Fruit fly (Drosophila melanogaster): ENCODE data around the gene CG9109.

Gene CG9109

dm6 chr2L:5980862-5981432 lies 53.3 kb downstream of the CG9109 start, which contains the start of gene chic (continued):
- peak; percentile 37 for TF ChIP-seq CG13424 (tag; optimal IDR thresholded peaks at IDR 0.05)
- no peak for TF ChIP-seq CG2202 (tag; optimal IDR thresholded peaks at IDR 0.05)
- peak; percentile 28 for TF ChIP-seq CG8478 (optimal IDR thresholded peaks at IDR 0.05)
- no peak for TF ChIP-seq croc (GFP tag; conservative IDR thresholded peaks at IDR 0.05)
- no peak for TF ChIP-seq ash1 (GFP tag; optimal IDR thresholded peaks at IDR 0.05)
- TF ChIP-seq gem (tag; optimal IDR thresholded peaks at IDR 0.05): peak; percentile 29
- peak; percentile 45 for TF ChIP-seq Dp (GFP tag; optimal IDR thresholded peaks at IDR 0.05)
- TF ChIP-seq nerfin-2 (GFP tag; IDR thresholded peaks at IDR 0.05; ENCODE audit: partially characterized antibody): no peak
- no peak for TF ChIP-seq pb (GFP tag; optimal IDR thresholded peaks at IDR 0.05)
- no peak for TF ChIP-seq CG11085 (GFP tag; IDR thresholded peaks at IDR 0.05)
- no peak for TF ChIP-seq vnd (GFP tag; IDR thresholded peaks at IDR 0.05; ENCODE audit: partially characterized antibody)
- no peak for TF ChIP-seq CG11695 (GFP tag; IDR thresholded peaks at IDR 0.05)
- no peak for TF ChIP-seq sim (GFP tag; IDR thresholded peaks at IDR 0.05)
- TF ChIP-seq CG3163 (GFP tag; optimal IDR thresholded peaks at IDR 0.05): peak; percentile 22
- peak; percentile 12 for TF ChIP-seq dmrt99B (tag; optimal IDR thresholded peaks at IDR 0.05)
- TF ChIP-seq Hand (GFP tag; optimal IDR thresholded peaks at IDR 0.05): peak; percentile 18
- peak; percentile 16 for TF ChIP-seq CG18599 (GFP tag; optimal IDR thresholded peaks at IDR 0.05)
- TF ChIP-seq CG4820 (GFP tag; optimal IDR thresholded peaks at IDR 0.05): peak; percentile 5
- no peak for TF ChIP-seq CG18619 (GFP tag; optimal IDR thresholded peaks at IDR 0.05)
- peak; percentile 38 for TF ChIP-seq HmgD (GFP tag; optimal IDR thresholded peaks at IDR 0.05)
- peak; percentile 21 for TF ChIP-seq mam (GFP tag; optimal IDR thresholded peaks at IDR 0.05)
- TF ChIP-seq CG16779 (GFP tag; IDR thresholded peaks at IDR 0.05): no peak
- TF ChIP-seq chif (GFP tag; optimal IDR thresholded peaks at IDR 0.05): no peak
- TF ChIP-seq Atf3 (GFP tag; optimal IDR thresholded peaks at IDR 0.05): no peak
- no peak for TF ChIP-seq knrl (GFP tag; IDR thresholded peaks at IDR 0.05; ENCODE audit: partially characterized antibody)
- TF ChIP-seq Stat92E (GFP tag; optimal IDR thresholded peaks at IDR 0.05): peak in 1 of 3 experiments; percentile 93
- no peak for TF ChIP-seq CG9876 (GFP tag; optimal IDR thresholded peaks at IDR 0.05)
- TF ChIP-seq Ptx1 (GFP tag; IDR thresholded peaks at IDR 0.05): no peak
- no peak for TF ChIP-seq row (GFP tag; IDR thresholded peaks at IDR 0.05)
- no peak for TF ChIP-seq CG31365 (tag; optimal IDR thresholded peaks at IDR 0.05)
- TF ChIP-seq CG7786 (GFP tag; optimal IDR thresholded peaks at IDR 0.05): peak; percentile 34
- no peak for TF ChIP-seq CG8944 (GFP tag; optimal IDR thresholded peaks at IDR 0.05)
- peak; percentile 94 for TF ChIP-seq Ets65A (GFP tag)
- no peak for TF ChIP-seq tio (GFP tag; optimal IDR thresholded peaks at IDR 0.05)
- TF ChIP-seq CG11398 (GFP tag; optimal IDR thresholded peaks at IDR 0.05): peak; percentile 7
- peak; percentile 48 for TF ChIP-seq HmgZ (tag; optimal IDR thresholded peaks at IDR 0.05)
- TF ChIP-seq sens (GFP tag): peak; percentile 64
- TF ChIP-seq Dek (tag; optimal IDR thresholded peaks at IDR 0.05): no peak
- no peak for TF ChIP-seq CG10959 (GFP tag; IDR thresholded peaks at IDR 0.05)
- TF ChIP-seq NC2β (GFP tag; optimal IDR thresholded peaks at IDR 0.05): peak; percentile 18
- TF ChIP-seq CG33557 (GFP tag; optimal IDR thresholded peaks at IDR 0.05): no peak
- TF ChIP-seq zfh2 (GFP tag; optimal IDR thresholded peaks at IDR 0.05): peak; percentile 36
- TF ChIP-seq CG6272 (GFP tag; IDR thresholded peaks at IDR 0.05): 0 out of 2 replicates have a peak, but pooled peaks have one; percentile 10
- peak; percentile 57 for TF ChIP-seq stwl (tag; optimal IDR thresholded peaks at IDR 0.05)
- TF ChIP-seq CG12071 (GFP tag; optimal IDR thresholded peaks at IDR 0.05): peak; percentile 23
- TF ChIP-seq HHEX (GFP tag; optimal IDR thresholded peaks at IDR 0.05): no peak
- TF ChIP-seq bsh (GFP tag; optimal IDR thresholded peaks at IDR 0.05): peak in 1 of 2 experiments; percentile 19
- TF ChIP-seq CG30403 (GFP tag; optimal IDR thresholded peaks at IDR 0.05): peak; percentile 6
- no peak for TF ChIP-seq hb (GFP tag; IDR thresholded peaks at IDR 0.05; ENCODE audit: partially characterized antibody)
- no peak for TF ChIP-seq Trl (optimal IDR thresholded peaks at IDR 0.05)
- peak; percentile 31 for TF ChIP-seq Trl (GFP tag; optimal IDR thresholded peaks at IDR 0.05)
